Fruit fly (Drosophila melanogaster): ENCODE results near the gene tkv.

tkv gene

DNA sequence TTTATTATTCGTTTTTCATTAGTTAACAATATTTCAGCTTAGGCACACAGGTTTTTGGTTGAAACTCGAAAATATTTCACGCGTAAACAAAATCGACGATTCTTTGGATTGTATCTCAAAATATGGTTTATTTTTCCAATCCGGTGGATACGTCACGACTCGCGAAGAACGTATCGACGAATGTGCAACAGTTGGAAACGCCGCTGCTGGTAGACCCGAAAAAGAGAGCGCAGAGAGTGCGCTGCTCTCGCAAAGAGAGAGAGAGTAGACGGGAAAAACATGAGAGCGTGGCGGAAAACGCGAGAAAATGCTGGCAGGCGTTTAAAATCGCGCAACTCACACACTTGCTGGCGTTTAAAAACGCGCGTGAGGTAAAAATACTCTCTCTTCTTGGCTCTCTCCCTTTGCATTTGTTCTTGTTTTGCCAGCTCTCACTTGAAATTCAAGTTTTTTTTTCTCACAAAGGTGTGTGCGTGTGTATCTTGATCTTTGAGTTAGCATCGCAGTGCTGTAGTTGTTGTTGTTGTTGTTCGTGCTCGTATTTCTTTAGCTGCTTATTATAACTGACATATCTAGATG lies 33.9 kb downstream of the tkv start (continued):
- TF ChIP-seq danr (GFP tag; IDR thresholded peaks at IDR 0.05) (no peak), CG15514 (GFP tag; optimal IDR thresholded peaks at IDR 0.05) (peak; percentile 16), zen2 (GFP tag; IDR thresholded peaks at IDR 0.05; ENCODE audit: partially characterized antibody) (peak; percentile 79), CG11696 (GFP tag; IDR thresholded peaks at IDR 0.05) (no peak; the same call in 1 of the 2 replicates), sob (GFP tag; IDR thresholded peaks at IDR 0.05) (peak; percentile 32; the same call in 1 of the 2 replicates), CG7928 (GFP tag; optimal IDR thresholded peaks at IDR 0.05) (no peak), CG15601 (tag; optimal IDR thresholded peaks at IDR 0.05) (peak; percentile 36), Rfx (GFP tag; IDR thresholded peaks at IDR 0.05) (peak; percentile 14; the same call in 1 of the 2 replicates), HmgD (GFP tag; optimal IDR thresholded peaks at IDR 0.05) (no peak), ci (GFP tag; IDR thresholded peaks at IDR 0.05) (peak; percentile 64; the same call in 1 of the 3 replicates), Vsx1 (GFP tag; optimal IDR thresholded peaks at IDR 0.05) (no peak), ap (GFP tag; IDR thresholded peaks at IDR 0.05) (no peak), sc (optimal IDR thresholded peaks at IDR 0.05) (no peak), sc (GFP tag; optimal IDR thresholded peaks at IDR 0.05) (no peak), CG2678 (tag; optimal IDR thresholded peaks at IDR 0.05) (no peak), ham (GFP tag; IDR thresholded peaks at IDR 0.05) (no peak), CG7372 (GFP tag; IDR thresholded peaks at IDR 0.05) (no peak), Gsc (GFP tag; IDR thresholded peaks at IDR 0.05) (no peak), onecut (GFP tag; IDR thresholded peaks at IDR 0.05) (peak; percentile 52; the same call in 1 of the 2 replicates), crc (GFP tag; optimal IDR thresholded peaks at IDR 0.05) (no peak), CG34376 (GFP tag; optimal IDR thresholded peaks at IDR 0.05) (peak; percentile 10), CG14965 (GFP tag; optimal IDR thresholded peaks at IDR 0.05; ENCODE audit: borderline replicate concordance) (no peak), CG13775 (GFP tag; optimal IDR thresholded peaks at IDR 0.05) (no peak), Scr (GFP tag; IDR thresholded peaks at IDR 0.05; ENCODE audit: partially characterized antibody) (peak; percentile 40), CG14050 (GFP tag; IDR thresholded peaks at IDR 0.05) (no peak), CG4282 (GFP tag; optimal IDR thresholded peaks at IDR 0.05) (no peak), Fer3 (tag; optimal IDR thresholded peaks at IDR 0.05) (no peak), bcd (GFP tag; optimal IDR thresholded peaks at IDR 0.05) (no peak), CG31388 (GFP tag; optimal IDR thresholded peaks at IDR 0.05) (no peak), Hr51 (GFP tag; optimal IDR thresholded peaks at IDR 0.05) (no peak), Elba2 (GFP tag; optimal IDR thresholded peaks at IDR 0.05) (no peak), en (GFP tag; optimal IDR thresholded peaks at IDR 0.05) (no peak), crp (GFP tag; optimal IDR thresholded peaks at IDR 0.05) (no peak), CG7987 (GFP tag; optimal IDR thresholded peaks at IDR 0.05) (no peak), fru (optimal IDR thresholded peaks at IDR 0.05) (no peak), CG9609 (GFP tag; optimal IDR thresholded peaks at IDR 0.05) (no peak), sug (tag; optimal IDR thresholded peaks at IDR 0.05) (no peak), gfzf (GFP tag; optimal IDR thresholded peaks at IDR 0.05) (no peak), Trl (optimal IDR thresholded peaks at IDR 0.05) (peak; percentile 99 to 100), Trl (GFP tag; optimal IDR thresholded peaks at IDR 0.05) (peak; percentile 60), CG8359 (GFP tag; optimal IDR thresholded peaks at IDR 0.05; ENCODE audit: borderline replicate concordance) (peak; percentile 100), CG9437 (GFP tag; optimal IDR thresholded peaks at IDR 0.05) (peak; percentile 22), aop (GFP tag; IDR thresholded peaks at IDR 0.05) (no peak), CG4617 (GFP tag; optimal IDR thresholded peaks at IDR 0.05; ENCODE audit: borderline replicate concordance) (no peak), CG30020 (tag; optimal IDR thresholded peaks at IDR 0.05) (no peak), CkIIα-i1 (GFP tag; IDR thresholded peaks at IDR 0.05) (no peak), h (optimal IDR thresholded peaks at IDR 0.05) (no peak), peb (GFP tag; IDR thresholded peaks at IDR 0.05) (no peak), pb (GFP tag; optimal IDR thresholded peaks at IDR 0.05) (no peak), prd (optimal IDR thresholded peaks at IDR 0.05) (no peak), prd (GFP tag; IDR thresholded peaks at IDR 0.05) (no peak), Hr39 (optimal IDR thresholded peaks at IDR 0.05) (no peak), p53 (GFP tag; optimal IDR thresholded peaks at IDR 0.05) (no peak)
